Worm (Caenorhabditis elegans): ENCODE results near the gene ZK1098.9.

ZK1098.9 gene

ce11 chrIII:9565973-9566372 is 21.7 kb downstream of the ZK1098.9 start, which contains the start of gene C48B4.11:
TSS of gene C48B4.11 (minus strand) at chrIII:9566115.
- TF ChIP-seq jun-1 (tag; optimal IDR thresholded peaks at IDR 0.05) (no peak), nhr-76 (tag; optimal IDR thresholded peaks at IDR 0.05) (no peak), ztf-11 (tag; optimal IDR thresholded peaks at IDR 0.05) (no peak), mdl-1 (tag; optimal IDR thresholded peaks at IDR 0.05) (no peak), nhr-28 (tag; optimal IDR thresholded peaks at IDR 0.05) (no peak), lsy-12 (tag; optimal IDR thresholded peaks at IDR 0.05) (no peak), snpc-4 (tag; optimal IDR thresholded peaks at IDR 0.05) (no peak)

DNA sequence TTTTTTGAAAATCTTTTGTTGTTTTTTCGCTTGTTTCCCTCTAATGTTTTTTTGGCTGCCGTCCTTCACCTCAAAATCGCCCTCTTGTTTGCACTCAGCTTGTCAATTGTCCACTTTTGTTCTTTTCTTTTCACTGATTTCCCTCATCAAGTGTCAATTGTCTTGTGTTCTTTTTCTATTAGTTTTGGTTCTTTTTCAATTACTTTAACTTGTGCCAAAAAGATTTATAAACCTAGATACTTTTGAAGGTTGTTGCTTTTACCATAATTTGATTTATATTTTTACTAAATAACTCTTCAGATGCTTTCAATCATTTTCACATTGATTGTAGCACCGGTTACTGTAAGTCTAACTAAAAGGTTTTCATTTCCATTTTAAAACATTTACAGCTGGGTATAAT is 24.2 kb downstream of the ZK1098.9 start, which contains the start of gene C48B4.13:
C48B4.13 (plus strand) TSS at position 301 of the 400 bp plus-strand sequence.
- TF ChIP-seq egl-27 (tag; optimal IDR thresholded peaks at IDR 0.05) (no peak), R02D3.7 (tag; optimal IDR thresholded peaks at IDR 0.05) (no peak), unc-39 (tag; optimal IDR thresholded peaks at IDR 0.05) (no peak), mdl-1 (tag; optimal IDR thresholded peaks at IDR 0.05) (no peak), daf-12 (tag; optimal IDR thresholded peaks at IDR 0.05) (no peak), snpc-4 (tag; optimal IDR thresholded peaks at IDR 0.05) (no peak), lsy-12 (tag; optimal IDR thresholded peaks at IDR 0.05) (no peak), ceh-9 (tag; optimal IDR thresholded peaks at IDR 0.05) (no peak), nhr-25 (tag; optimal IDR thresholded peaks at IDR 0.05) (no peak), egl-5 (tag; optimal IDR thresholded peaks at IDR 0.05) (no peak), jun-1 (tag; optimal IDR thresholded peaks at IDR 0.05) (no peak), ceh-82 (tag; optimal IDR thresholded peaks at IDR 0.05) (no peak), ceh-28 (tag; optimal IDR thresholded peaks at IDR 0.05) (no peak), lin-39 (tag; optimal IDR thresholded peaks at IDR 0.05) (no peak), skn-1 (tag; optimal IDR thresholded peaks at IDR 0.05) (no peak), hmg-11 (tag; optimal IDR thresholded peaks at IDR 0.05) (no peak), ama-1 (optimal IDR thresholded peaks at IDR 0.05) (no peak), ztf-11 (tag; optimal IDR thresholded peaks at IDR 0.05) (no peak)

DNA sequence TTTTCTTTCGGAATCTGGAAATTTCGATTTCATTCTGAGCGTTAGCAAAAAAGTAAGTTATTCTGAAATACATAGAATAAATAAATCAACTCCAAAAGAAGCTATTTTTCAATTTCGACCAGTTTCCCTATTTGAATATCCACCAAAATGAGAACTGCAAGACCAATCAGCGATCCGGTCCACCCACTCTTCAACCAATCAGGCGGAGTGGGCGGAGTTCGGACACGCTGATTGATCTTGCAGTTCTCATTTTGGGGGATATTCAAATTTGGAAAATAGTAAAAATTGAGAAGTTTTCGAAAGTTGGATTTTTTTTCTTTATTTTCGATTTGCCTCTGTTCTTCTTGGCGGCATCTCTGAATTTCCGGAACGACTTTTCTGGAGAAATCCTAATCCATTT is 26.6 kb downstream of the ZK1098.9 start:
- TF ChIP-seq ztf-4 (tag; optimal IDR thresholded peaks at IDR 0.05) (no peak), eor-1 (tag; optimal IDR thresholded peaks at IDR 0.05) (no peak), lin-15B (tag; optimal IDR thresholded peaks at IDR 0.05) (peak; percentile 45), nfya-1 (tag; optimal IDR thresholded peaks at IDR 0.05; ENCODE audit: insufficient read depth) (peak; percentile 100)

DNA sequence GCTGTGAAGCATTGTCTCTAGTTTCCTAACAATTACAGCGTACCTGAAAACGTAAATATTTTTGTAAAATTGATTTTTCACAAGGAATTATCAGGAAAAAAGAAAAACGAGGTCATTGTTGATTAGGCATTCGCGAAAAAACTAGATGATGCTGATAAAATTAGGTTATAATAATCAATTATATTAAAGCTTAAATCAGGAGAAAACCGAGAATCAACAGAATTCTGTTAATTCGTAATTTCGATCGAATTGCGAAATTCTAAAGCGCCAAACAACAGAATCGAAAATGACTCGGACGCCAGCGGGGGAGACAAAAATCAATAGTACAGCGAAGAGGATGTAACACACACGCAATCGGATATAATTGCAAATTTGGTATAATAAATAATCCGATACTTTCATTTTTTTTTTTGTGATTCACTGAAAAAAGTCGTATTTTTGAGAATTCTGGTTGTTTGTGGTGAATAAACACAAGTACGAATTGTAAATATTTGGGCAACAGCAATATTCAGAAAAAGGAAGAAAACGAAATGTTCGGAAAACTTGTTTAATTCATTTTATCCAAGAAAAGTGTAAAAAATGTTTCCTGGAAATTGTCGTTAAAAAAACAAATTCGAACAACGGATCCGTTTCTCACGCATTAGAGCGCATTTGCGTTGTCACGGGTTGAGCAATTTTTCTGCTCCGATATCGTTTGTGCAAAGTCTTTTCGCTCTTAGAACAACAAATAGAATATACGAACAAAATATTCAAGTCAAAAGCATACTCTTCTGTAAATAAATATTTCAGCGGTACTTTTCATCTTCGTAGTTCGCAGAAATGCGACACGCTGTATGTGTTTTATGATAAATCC is 36.0 kb downstream of the ZK1098.9 start, which contains the start of gene ced-7:
ced-7 (minus strand) TSS at position 51 of the 853 bp plus-strand sequence.
- TF ChIP-seq nfya-1 (tag; optimal IDR thresholded peaks at IDR 0.05; ENCODE audit: insufficient read depth) (peak; percentile 46), ztf-4 (tag; optimal IDR thresholded peaks at IDR 0.05) (no peak), fos-1 (tag; optimal IDR thresholded peaks at IDR 0.05) (no peak), ceh-28 (tag; optimal IDR thresholded peaks at IDR 0.05) (peak; percentile 12), unc-39 (tag; optimal IDR thresholded peaks at IDR 0.05) (no peak), pqm-1 (tag; optimal IDR thresholded peaks at IDR 0.05) (no peak), lin-15B (tag; optimal IDR thresholded peaks at IDR 0.05) (peak; percentile 67), nhr-237 (tag; optimal IDR thresholded peaks at IDR 0.05) (no peak), lin-39 (tag; optimal IDR thresholded peaks at IDR 0.05) (peak; percentile 22), pha-4 (tag; optimal IDR thresholded peaks at IDR 0.05) (peak; percentile 19), snpc-4 (tag; optimal IDR thresholded peaks at IDR 0.05) (peak; percentile 27)

DNA sequence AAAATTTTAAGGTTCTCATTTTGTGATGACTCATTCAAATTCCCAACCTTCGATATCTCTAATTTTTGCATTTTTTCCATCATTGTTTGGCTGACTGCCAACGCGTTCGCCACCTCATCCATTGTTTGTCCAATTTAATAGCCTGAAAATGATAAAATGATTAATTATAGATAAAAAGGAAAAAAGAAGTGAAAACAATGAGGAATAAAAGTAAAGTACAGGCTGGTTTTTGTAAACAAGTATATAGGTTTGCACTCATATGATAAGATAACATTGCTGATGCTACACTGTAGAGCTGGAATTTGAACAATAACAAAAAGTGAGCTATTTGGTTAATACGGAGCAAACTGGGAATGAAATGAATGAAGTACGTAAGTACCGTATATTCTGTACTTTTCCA is 38.0 kb downstream of the ZK1098.9 start, which contains the start of gene C48B4.3:
C48B4.3 (minus strand) TSS at position 149 of the 400 bp plus-strand sequence.
- TF ChIP-seq pqm-1 (tag; optimal IDR thresholded peaks at IDR 0.05) (peak; percentile 92), pha-4 (tag; optimal IDR thresholded peaks at IDR 0.05) (peak; percentile 65), unc-62 (GFP tag; optimal IDR thresholded peaks at IDR 0.05) (no peak), daf-12 (tag; optimal IDR thresholded peaks at IDR 0.05) (no peak), mml-1 (tag; optimal IDR thresholded peaks at IDR 0.05) (no peak), jun-1 (tag; optimal IDR thresholded peaks at IDR 0.05) (peak; percentile 42), nfya-1 (tag; optimal IDR thresholded peaks at IDR 0.05; ENCODE audit: insufficient read depth) (no peak), elt-2 (tag; optimal IDR thresholded peaks at IDR 0.05) (peak; percentile 59), nhr-77 (tag; optimal IDR thresholded peaks at IDR 0.05) (no peak), unc-39 (tag; optimal IDR thresholded peaks at IDR 0.05) (no peak), nhr-25 (tag; optimal IDR thresholded peaks at IDR 0.05) (no peak), ama-1 (optimal IDR thresholded peaks at IDR 0.05) (no peak)
